Worm (Caenorhabditis elegans) whole organism, young adult: ENCODE measurements around the gene ergi-2.

Experiments used
- F22D6.2 ChIP-seq: sonication (generic microtip); optimal IDR thresholded peaks from 2 replicates; lab custom pipeline; 2016; ENCODE audit warnings: mild to moderate bottlenecking, missing genetic modification characterization, missing compliant biosample characterization
- F33H1.4 ChIP-seq: fragments of 200-800 bp; sonication (Bioruptor generic); IDR thresholded peaks from 2 replicates; pipeline ENCODE4 v1.3.6; 2022; ENCODE audit warnings: missing genetic modification reagents, missing genetic modification characterization, missing compliant biosample characterization
- F39B2.1 ChIP-seq: fragments of 200-800 bp; sonication (Bioruptor generic); IDR thresholded peaks from 2 replicates; pipeline ENCODE4 v1.3.6; 2022; ENCODE audit warnings: missing genetic modification reagents, missing genetic modification characterization, missing compliant biosample characterization
- F49E8.2 ChIP-seq: sonication (generic microtip); optimal IDR thresholded peaks from 3 replicates; lab custom pipeline; 2017; ENCODE audit warnings: missing genetic modification characterization, mild to moderate bottlenecking, missing compliant biosample characterization, antibody characterized with exemption, moderate library complexity; ENCODE audit not compliant: insufficient read depth
- K11D2.4 ChIP-seq: fragments of 200-800 bp; sonication (Bioruptor generic); IDR thresholded peaks from 2 replicates; pipeline ENCODE4 v1.3.6; 2022; ENCODE audit warnings: missing genetic modification reagents, missing genetic modification characterization, missing compliant biosample characterization
- K12H6.12 ChIP-seq: fragments of 200-800 bp; sonication (Bioruptor generic); optimal IDR thresholded peaks from 2 replicates; lab custom pipeline; 2018; ENCODE audit warnings: mild to moderate bottlenecking, missing genetic modification characterization, missing compliant biosample characterization
- T07F8.4 ChIP-seq: sonication (generic microtip); optimal IDR thresholded peaks from 2 replicates; lab custom pipeline; 2016; ENCODE audit warnings: mild to moderate bottlenecking, missing genetic modification characterization, moderate library complexity, missing compliant biosample characterization
- T26A5.8 ChIP-seq: sonication (generic microtip); optimal IDR thresholded peaks from 2 replicates; lab custom pipeline; 2016; ENCODE audit warnings: missing genetic modification characterization, missing compliant biosample characterization
- Y56A3A.18 ChIP-seq: fragments of 200-800 bp; sonication (Bioruptor generic); IDR thresholded peaks from 2 replicates; pipeline ENCODE4 v1.3.6; 2022; ENCODE audit warnings: missing genetic modification reagents, missing genetic modification characterization, missing compliant biosample characterization
- Y67H2A.10 ChIP-seq: fragments of 200-800 bp; sonication (Bioruptor generic); conservative IDR thresholded peaks from 2 replicates; pipeline ENCODE4 v1.3.6; 2022; ENCODE audit warnings: missing genetic modification reagents, missing genetic modification characterization, missing compliant biosample characterization
- ZK185.1 ChIP-seq: sonication (generic microtip); optimal IDR thresholded peaks from 2 replicates; lab custom pipeline; 2016; ENCODE audit warnings: mild to moderate bottlenecking, missing genetic modification characterization, missing compliant biosample characterization; ENCODE audit not compliant: poor library complexity, severe bottlenecking
- aptf-2 ChIP-seq: fragments of 200-800 bp; sonication (Bioruptor generic); conservative IDR thresholded peaks from 2 replicates; pipeline ENCODE4 v1.3.6; 2022; ENCODE audit warnings: missing genetic modification reagents, missing genetic modification characterization, missing compliant biosample characterization
- attf-3 ChIP-seq: fragments of 200-800 bp; sonication (Bioruptor generic); conservative IDR thresholded peaks from 2 replicates; pipeline ENCODE4 v1.3.6; 2022; ENCODE audit warnings: missing genetic modification reagents, missing genetic modification characterization, missing compliant biosample characterization
- ceh-58 ChIP-seq: fragments of 200-800 bp; sonication (Bioruptor generic); IDR thresholded peaks from 2 replicates; pipeline ENCODE4 v1.3.6; 2022; ENCODE audit warnings: missing genetic modification characterization, missing compliant biosample characterization
- ceh-91 ChIP-seq: fragments of 200-800 bp; sonication (Bioruptor generic); IDR thresholded peaks from 2 replicates; pipeline ENCODE4 v1.3.6; 2022; ENCODE audit warnings: missing genetic modification reagents, missing genetic modification characterization, missing compliant biosample characterization
- die-1 ChIP-seq: sonication (generic microtip); optimal IDR thresholded peaks from 2 replicates; lab custom pipeline; 2016; ENCODE audit warnings: missing genotype, mild to moderate bottlenecking, missing genetic modification characterization, missing compliant biosample characterization
- dpl-1 ChIP-seq: fragments of 150-350 bp; optimal IDR thresholded peaks from 2 replicates; lab custom pipeline; 2014; ENCODE audit warnings: missing biosample characterization, missing genetic modification reagents, missing genetic modification characterization
- egrh-3 ChIP-seq: fragments of 200-800 bp; sonication (Bioruptor generic); IDR thresholded peaks from 2 replicates; pipeline ENCODE4 v1.3.6; 2022; ENCODE audit warnings: missing genetic modification reagents, missing genetic modification characterization, missing compliant biosample characterization
- hlh-12 ChIP-seq: sonication (generic microtip); optimal IDR thresholded peaks from 2 replicates; lab custom pipeline; 2016; ENCODE audit warnings: missing genetic modification characterization, missing compliant biosample characterization
- hrde-1 ChIP-seq: sonication (generic microtip); optimal IDR thresholded peaks from 2 replicates; lab custom pipeline; 2016; ENCODE audit warnings: missing genetic modification characterization, mild to moderate bottlenecking, missing compliant biosample characterization, moderate library complexity, missing genotype, missing genetic modification reagents, borderline replicate concordance
- lin-35 ChIP-seq, 3 experiments: fragments of 150-350 bp in 2 of 3; sonication (generic microtip) in 1 of 3; optimal IDR thresholded peaks; 2 replicates each; lab custom pipeline; 2014 to 2018; ENCODE audit warnings: missing biosample characterization in 3 of 3, missing genetic modification characterization in 3 of 3, missing genetic modification reagents in 3 of 3
- lsy-27 ChIP-seq: sonication (generic microtip); optimal IDR thresholded peaks from 2 replicates; lab custom pipeline; 2017; ENCODE audit warnings: missing genetic modification characterization, mild to moderate bottlenecking, missing compliant biosample characterization, antibody characterized with exemption, missing genotype, borderline replicate concordance; ENCODE audit not compliant: insufficient read depth
- madf-10 ChIP-seq: sonication (generic microtip); optimal IDR thresholded peaks from 2 replicates; lab custom pipeline; 2016; ENCODE audit warnings: mild to moderate bottlenecking, missing genetic modification characterization, missing compliant biosample characterization
- madf-3 ChIP-seq: fragments of 200-800 bp; sonication (Bioruptor generic); IDR thresholded peaks from 2 replicates; pipeline ENCODE4 v1.3.6; 2022; ENCODE audit warnings: missing genetic modification reagents, missing genetic modification characterization, missing compliant biosample characterization
- madf-8 ChIP-seq: fragments of 200-800 bp; sonication (Bioruptor generic); conservative IDR thresholded peaks from 2 replicates; pipeline ENCODE4 v1.3.6; 2022; ENCODE audit warnings: missing genetic modification reagents, missing genetic modification characterization, missing compliant biosample characterization
- mcd-1 ChIP-seq: fragments of 200-800 bp; sonication (Bioruptor generic); IDR thresholded peaks from 2 replicates; pipeline ENCODE4 v1.3.6; 2022; ENCODE audit warnings: missing genetic modification reagents, missing genetic modification characterization, missing compliant biosample characterization
- nfya-1 ChIP-seq: sonication (generic microtip); optimal IDR thresholded peaks from 2 replicates; lab custom pipeline; 2017; ENCODE audit warnings: antibody characterized with exemption, missing compliant biosample characterization, missing genetic modification characterization, borderline replicate concordance; ENCODE audit not compliant: insufficient read depth
- nhr-27 ChIP-seq: fragments of 200-800 bp; sonication (Bioruptor generic); optimal IDR thresholded peaks from 2 replicates; lab custom pipeline; 2018; ENCODE audit warnings: mild to moderate bottlenecking, missing genetic modification characterization, moderate library complexity, missing compliant biosample characterization
- nhr-80 ChIP-seq: sonication (generic microtip); optimal IDR thresholded peaks from 2 replicates; lab custom pipeline; 2016; ENCODE audit warnings: missing genetic modification characterization, missing compliant biosample characterization
- pbrm-1 ChIP-seq: fragments of 200-800 bp; sonication (Bioruptor generic); IDR thresholded peaks from 2 replicates; pipeline ENCODE4 v1.3.6; 2022; ENCODE audit warnings: missing genetic modification reagents, missing genetic modification characterization, missing compliant biosample characterization
- pha-4 ChIP-seq: fragments of 150-350 bp; sonication (generic microtip); optimal IDR thresholded peaks from 2 replicates; lab custom pipeline; 2014; ENCODE audit warnings: missing biosample characterization, missing genetic modification reagents, missing genetic modification characterization
- rcor-1 ChIP-seq: fragments of 200-800 bp; sonication (Bioruptor generic); IDR thresholded peaks from 2 replicates; pipeline ENCODE4 v1.3.6; 2022; ENCODE audit warnings: missing genetic modification reagents, missing genetic modification characterization, missing compliant biosample characterization
- rpc-1 ChIP-seq, 2 experiments: fragments of 150-350 bp in 1 of 2; sonication (generic microtip) in 1 of 2; optimal IDR thresholded peaks; 2 replicates each; lab custom pipeline; 2014 to 2018; ENCODE audit warnings: missing biosample characterization in 1 of 2, missing genetic modification characterization in 1 of 2, missing genetic modification reagents in 1 of 2, missing genotype in 1 of 2
- sea-2 ChIP-seq: fragments of 200-800 bp; sonication (Bioruptor generic); IDR thresholded peaks from 2 replicates; pipeline ENCODE4 v1.3.6; 2022; ENCODE audit warnings: missing genetic modification characterization, missing compliant biosample characterization
- snpc-3.4 ChIP-seq: sonication (generic microtip); optimal IDR thresholded peaks from 2 replicates; lab custom pipeline; 2017; ENCODE audit warnings: missing genetic modification characterization, mild to moderate bottlenecking, missing compliant biosample characterization, antibody characterized with exemption, moderate library complexity, missing genotype, missing genetic modification reagents
- snpc-4 ChIP-seq, 5 experiments: fragments of 150-350 bp in 1 of 5; sonication (generic microtip) in 4 of 5; optimal IDR thresholded peaks; 2 replicates each; lab custom pipeline; 2014 to 2018; ENCODE audit warnings: missing genetic modification characterization in 5 of 5, missing biosample characterization in 3 of 5, antibody characterized with exemption in 2 of 5, mild to moderate bottlenecking in 2 of 5, missing compliant biosample characterization in 2 of 5, missing genotype in 2 of 5, moderate library complexity in 2 of 5, missing genetic modification reagents in 1 of 5
- sptf-2 ChIP-seq: fragments of 200-800 bp; sonication (Bioruptor generic); optimal IDR thresholded peaks from 2 replicates; lab custom pipeline; 2018; ENCODE audit warnings: mild to moderate bottlenecking, missing genetic modification characterization, missing compliant biosample characterization
- tbp1 ChIP-seq: fragments of 200-800 bp; sonication (Bioruptor generic); optimal IDR thresholded peaks from 2 replicates; lab custom pipeline; 2018; ENCODE audit warnings: mild to moderate bottlenecking, missing genetic modification characterization, missing compliant biosample characterization
- tlf-1 ChIP-seq: fragments of 200-800 bp; sonication (Bioruptor generic); optimal IDR thresholded peaks from 2 replicates; lab custom pipeline; 2018; ENCODE audit warnings: mild to moderate bottlenecking, missing genetic modification characterization, missing compliant biosample characterization
- unc-130 ChIP-seq: sonication (generic microtip); optimal IDR thresholded peaks from 2 replicates; lab custom pipeline; 2016; ENCODE audit warnings: missing genetic modification reagents, missing genetic modification characterization, missing compliant biosample characterization
- zfh-2 ChIP-seq: fragments of 200-800 bp; sonication (Bioruptor generic); conservative IDR thresholded peaks from 2 replicates; pipeline ENCODE4 v1.3.6; 2022; ENCODE audit warnings: missing genetic modification reagents, missing genetic modification characterization, missing compliant biosample characterization
- ztf-3 ChIP-seq: fragments of 200-800 bp; sonication (Bioruptor generic); optimal IDR thresholded peaks from 2 replicates; lab custom pipeline; 2018; ENCODE audit warnings: mild to moderate bottlenecking, missing genetic modification characterization, missing compliant biosample characterization

ergi-2 gene

DNA sequence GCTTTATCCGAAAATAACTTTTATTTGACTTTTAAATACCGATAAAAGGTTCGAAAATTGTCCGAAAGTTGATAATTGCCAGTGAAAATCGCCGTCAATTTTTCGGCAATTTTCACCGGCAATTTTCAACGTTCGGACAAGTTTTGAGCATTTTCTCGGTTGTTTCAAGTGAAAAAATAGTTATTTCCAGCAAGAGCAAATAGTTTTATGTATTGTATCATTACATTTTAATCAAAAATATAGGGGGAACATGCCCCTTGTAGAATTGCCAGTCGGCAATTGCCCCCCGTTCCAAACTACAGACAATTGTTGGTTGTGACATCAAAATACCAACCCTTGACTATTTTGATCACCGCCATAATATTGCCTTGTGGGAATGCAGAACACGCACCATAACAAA lies 44.7 kb downstream of the ergi-2 start, which contains the start of gene rgs-10:
rgs-10 (plus strand) TSS at position 301 of the 400 bp plus-strand sequence.
- no peak for TF ChIP-seq rpc-1 (optimal IDR thresholded peaks at IDR 0.05; lab: Kevin White, UChicago)
- no peak for TF ChIP-seq rpc-1 (tag; optimal IDR thresholded peaks at IDR 0.05; lab: Kevin White, UChicago)
- peak; percentile 77; the same call in 1 of the 2 replicates for TF ChIP-seq aptf-2 (GFP tag; lab: Robert Waterston, UW)
- no peak for TF ChIP-seq rcor-1 (GFP tag; lab: Robert Waterston, UW)

DNA sequence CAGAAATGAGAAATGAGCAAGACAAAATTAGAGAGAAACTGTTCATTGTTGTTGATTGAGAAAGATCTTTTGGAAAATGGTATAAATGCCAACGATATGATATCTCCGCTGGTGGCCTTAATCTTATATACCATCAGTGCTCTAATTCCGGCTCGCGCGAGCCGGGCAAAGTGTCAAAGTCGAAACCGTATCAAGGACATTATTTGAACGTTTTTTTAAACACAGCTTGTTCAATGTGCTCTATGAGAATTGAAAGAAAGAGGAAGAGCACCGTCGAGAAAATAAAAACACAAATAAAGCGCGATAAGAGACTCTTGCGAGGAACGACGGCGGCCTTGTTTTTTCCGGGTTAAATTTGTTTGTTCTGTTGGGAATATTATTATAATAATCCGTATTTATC lies 45.6 kb downstream of the ergi-2 start, which contains the start of gene idpp-3:
idpp-3 (minus strand) TSS at position 101 of the 400 bp plus-strand sequence.
- TF ChIP-seq mcd-1 (GFP tag; lab: Robert Waterston, UW) (no peak), pbrm-1 (GFP tag; lab: Robert Waterston, UW) (no peak), madf-10 (no peak), nhr-80 (tag; lab: Kevin White, UChicago) (no peak), madf-3 (GFP tag; lab: Robert Waterston, UW) (no peak), madf-8 (GFP tag; lab: Robert Waterston, UW) (no peak), sptf-2 (GFP tag; lab: Kevin White, UChicago) (no peak), ceh-58 (GFP tag; lab: Robert Waterston, UW) (no peak), pha-4 (no peak), hlh-12 (tag; lab: Kevin White, UChicago) (no peak), ceh-91 (GFP tag; lab: Robert Waterston, UW) (no peak)

DNA sequence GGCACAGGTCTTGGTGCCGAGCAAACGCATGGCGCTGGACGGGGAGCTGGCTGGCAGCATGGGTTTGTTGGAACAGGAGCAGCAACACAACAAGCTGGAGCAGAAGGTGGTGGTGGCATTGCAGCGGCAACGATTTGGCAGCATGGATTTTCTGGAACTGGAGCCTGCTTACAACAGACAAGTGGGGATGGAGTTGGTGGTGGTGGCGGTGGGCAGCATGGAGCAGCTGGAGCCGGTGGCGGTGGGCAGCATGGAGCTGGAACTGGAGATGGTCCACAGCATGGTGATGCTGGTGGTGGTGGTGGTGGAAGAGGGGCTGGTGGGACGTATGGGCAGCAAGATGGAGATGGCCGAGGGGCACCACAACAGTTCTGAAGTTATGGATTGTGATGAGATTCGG lies 46.3 kb downstream of the ergi-2 start:
- TF ChIP-seq egrh-3: peak; percentile 76
- no peak for TF ChIP-seq Y56A3A.18 (GFP tag; lab: Robert Waterston, UW)
- TF ChIP-seq die-1 (tag; lab: Kevin White, UChicago): no peak
- TF ChIP-seq F33H1.4 (GFP tag; lab: Robert Waterston, UW): no peak
- no peak for TF ChIP-seq unc-130 (GFP tag; lab: Kevin White, UChicago)
- TF ChIP-seq K12H6.12 (tag; lab: Kevin White, UChicago): no peak
- TF ChIP-seq mcd-1 (GFP tag; lab: Robert Waterston, UW): 0 out of 2 replicates have a peak, but pooled peaks have one; percentile 12
- TF ChIP-seq nhr-27 (tag; lab: Kevin White, UChicago): no peak
- TF ChIP-seq K11D2.4 (GFP tag; lab: Robert Waterston, UW): no peak
- TF ChIP-seq snpc-3.4 (tag; lab: Kevin White, UChicago): no peak
- no peak for TF ChIP-seq F39B2.1
- no peak for TF ChIP-seq sea-2
- no peak for TF ChIP-seq ZK185.1 (tag; lab: Kevin White, UChicago)
- no peak for TF ChIP-seq pha-4
- TF ChIP-seq zfh-2 (GFP tag; lab: Robert Waterston, UW): peak; percentile 90

DNA sequence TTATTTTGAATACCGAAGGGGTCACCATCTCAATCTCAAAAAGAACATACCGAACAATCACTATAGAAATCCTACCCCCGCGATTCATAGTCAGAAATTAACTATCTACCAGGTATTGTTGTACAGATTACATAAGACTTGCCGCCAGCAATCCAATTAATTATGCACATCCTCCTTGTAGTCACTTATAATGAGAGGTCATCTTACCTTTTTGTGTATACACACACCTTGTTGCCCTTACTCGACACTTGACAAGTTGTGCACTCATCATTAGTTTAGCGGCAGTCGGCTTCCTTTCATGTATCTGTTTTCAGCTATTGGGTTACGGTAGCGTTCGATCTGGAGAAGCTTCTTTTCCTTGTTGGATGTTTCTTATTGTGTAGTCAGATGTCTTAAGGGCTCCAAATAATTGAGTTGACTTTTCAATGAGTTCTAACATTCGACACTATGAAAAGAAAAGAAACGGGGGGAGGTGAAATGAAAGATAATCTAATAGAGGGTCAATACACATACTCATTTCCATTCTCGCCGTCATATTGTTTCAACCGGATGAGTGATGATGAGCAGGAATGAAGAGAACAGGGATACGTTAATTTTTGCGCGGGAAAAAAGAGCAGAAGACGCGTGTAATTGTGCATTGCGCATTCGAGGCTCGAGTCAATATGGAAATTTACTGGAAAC lies 47.6 kb downstream of the ergi-2 start:
- TF ChIP-seq dpl-1 (GFP tag; lab: Kevin White, UChicago) (no peak), nfya-1 (no peak), T26A5.8 (tag; lab: Kevin White, UChicago) (no peak), attf-3 (GFP tag; lab: Robert Waterston, UW) (no peak), T07F8.4 (tag; lab: Kevin White, UChicago) (no peak), snpc-4 (GFP tag; optimal IDR thresholded peaks at IDR 0.05; lab: Kevin White, UChicago) (no peak), snpc-4 (tag; optimal IDR thresholded peaks at IDR 0.05; lab: Kevin White, UChicago) (no peak), tbp1 (GFP tag; lab: Kevin White, UChicago) (no peak), tlf-1 (no peak), F49E8.2 (tag; lab: Kevin White, UChicago) (no peak), lin-35 (GFP tag; optimal IDR thresholded peaks at IDR 0.05; lab: Kevin White, UChicago) (no peak), F22D6.2 (tag; lab: Kevin White, UChicago) (no peak), zfh-2 (GFP tag; lab: Robert Waterston, UW) (no peak), ztf-3 (GFP tag; lab: Kevin White, UChicago) (no peak), hrde-1 (tag; lab: Kevin White, UChicago) (no peak), Y67H2A.10 (no peak), lsy-27 (no peak)
